Worm (Caenorhabditis elegans) whole organism, L4 larva: Measurements from ENCODE around the gene imp-3.

Source experiments
- F37D6.2 ChIP-seq: sonication (generic microtip); optimal IDR thresholded peaks from 2 replicates; lab custom pipeline; 2016; ENCODE audit warnings: mild to moderate bottlenecking, missing genetic modification characterization, missing compliant biosample characterization
- F49E8.2 ChIP-seq: sonication (generic microtip); optimal IDR thresholded peaks from 2 replicates; lab custom pipeline; 2016; ENCODE audit warnings: missing compliant biosample characterization, mild to moderate bottlenecking, missing genetic modification characterization, borderline replicate concordance
- T20F7.1 ChIP-seq: fragments of 200-800 bp; sonication (Bioruptor generic); optimal IDR thresholded peaks from 2 replicates; lab custom pipeline; 2018; ENCODE audit warnings: mild to moderate bottlenecking, missing genetic modification characterization, missing compliant biosample characterization
- T26A8.4 ChIP-seq: fragments of 200-800 bp; sonication (Bioruptor generic); IDR thresholded peaks from 2 replicates; pipeline ENCODE4 v1.3.6; 2022; ENCODE audit warnings: missing genetic modification characterization, missing compliant biosample characterization
- Y105C5A.15 ChIP-seq: fragments of 200-800 bp; sonication (Bioruptor generic); IDR thresholded peaks from 2 replicates; pipeline ENCODE4 v1.3.6; 2022; ENCODE audit warnings: missing genetic modification characterization, missing compliant biosample characterization
- Y48G9A.11 ChIP-seq: fragments of 200-800 bp; sonication (Bioruptor generic); IDR thresholded peaks from 2 replicates; pipeline ENCODE4 v1.3.6; 2022; ENCODE audit warnings: missing genetic modification reagents, missing genetic modification characterization, missing compliant biosample characterization
- Y75B8A.6 ChIP-seq: fragments of 200-800 bp; sonication (Bioruptor generic); IDR thresholded peaks from 2 replicates; pipeline ENCODE4 v1.3.6; 2022; ENCODE audit warnings: missing genetic modification reagents, missing genetic modification characterization, missing compliant biosample characterization
- ZK337.2 ChIP-seq: fragments of 200-800 bp; sonication (Bioruptor generic); IDR thresholded peaks from 2 replicates; pipeline ENCODE4 v1.3.6; 2022; ENCODE audit warnings: missing genetic modification reagents, missing genetic modification characterization, missing compliant biosample characterization
- aly-2 ChIP-seq: sonication (generic microtip); optimal IDR thresholded peaks from 2 replicates; lab custom pipeline; 2018; ENCODE audit warnings: missing biosample characterization, missing genetic modification characterization
- ama-1 ChIP-seq: fragments of 150-350 bp; optimal IDR thresholded peaks from 2 replicates; lab custom pipeline; 2014; ENCODE audit warnings: inconsistent platforms, mixed read lengths
- arid-1 ChIP-seq: fragments of 200-800 bp; sonication (Bioruptor generic); conservative IDR thresholded peaks from 2 replicates; pipeline ENCODE4 v1.3.6; 2022; ENCODE audit warnings: missing genetic modification reagents, missing genetic modification characterization, missing compliant biosample characterization
- ceh-28 ChIP-seq: fragments of 150-350 bp; optimal IDR thresholded peaks from 2 replicates; lab custom pipeline; 2014; ENCODE audit warnings: missing biosample characterization, missing genetic modification reagents, missing genetic modification characterization
- ceh-32 ChIP-seq: sonication (generic microtip); optimal IDR thresholded peaks from 2 replicates; lab custom pipeline; 2016; ENCODE audit warnings: mild to moderate bottlenecking, missing genetic modification characterization, missing compliant biosample characterization; ENCODE audit not compliant: poor library complexity
- ceh-62 ChIP-seq: sonication (generic microtip); optimal IDR thresholded peaks from 2 replicates; lab custom pipeline; 2017; ENCODE audit warnings: missing biosample characterization, missing genetic modification characterization
- ceh-82 ChIP-seq: sonication (generic microtip); optimal IDR thresholded peaks from 2 replicates; lab custom pipeline; 2017; ENCODE audit warnings: missing biosample characterization, missing genetic modification characterization
- ctbp-1 ChIP-seq: fragments of 200-800 bp; sonication (Bioruptor generic); IDR thresholded peaks from 2 replicates; pipeline ENCODE4 v1.3.6; 2022; ENCODE audit warnings: missing genetic modification reagents, missing genetic modification characterization, missing compliant biosample characterization
- daf-8 ChIP-seq: fragments of 200-800 bp; sonication (Bioruptor generic); IDR thresholded peaks from 2 replicates; pipeline ENCODE4 v1.3.6; 2022; ENCODE audit warnings: missing genetic modification characterization, missing compliant biosample characterization
- dmd-9 ChIP-seq: fragments of 200-800 bp; sonication (Bioruptor generic); IDR thresholded peaks from 2 replicates; pipeline ENCODE4 v1.3.6; 2022; ENCODE audit warnings: missing genetic modification reagents, missing genetic modification characterization, missing compliant biosample characterization
- duxl-1 ChIP-seq: sonication (generic microtip); optimal IDR thresholded peaks from 2 replicates; lab custom pipeline; 2016; ENCODE audit warnings: mild to moderate bottlenecking, missing genetic modification characterization, moderate library complexity, missing compliant biosample characterization; ENCODE audit not compliant: poor library complexity
- egl-43 ChIP-seq: fragments of 200-800 bp; sonication (Bioruptor generic); IDR thresholded peaks from 2 replicates; pipeline ENCODE4 v1.3.6; 2022; ENCODE audit warnings: missing genetic modification reagents, missing genetic modification characterization, missing compliant biosample characterization
- hif-1 ChIP-seq, 2 experiments: sonication (generic microtip); optimal IDR thresholded peaks; 2 replicates each; lab custom pipeline; 2016 to 2017; ENCODE audit warnings: missing compliant biosample characterization in 2 of 2, missing genetic modification characterization in 2 of 2, missing genetic modification reagents in 2 of 2, missing genotype in 2 of 2, mild to moderate bottlenecking in 1 of 2
- hlh-11 ChIP-seq: fragments of 200-800 bp; sonication (Bioruptor generic); optimal IDR thresholded peaks from 2 replicates; lab custom pipeline; 2018; ENCODE audit warnings: mild to moderate bottlenecking, missing genetic modification characterization, missing compliant biosample characterization
- lsy-2 ChIP-seq, 2 experiments: fragments of 150-350 bp in 1 of 2; sonication (generic microtip) in 1 of 2; optimal IDR thresholded peaks; 2 replicates each; lab custom pipeline; 2014 to 2017; ENCODE audit warnings: missing biosample characterization in 2 of 2, missing genetic modification characterization in 2 of 2
- madf-5 ChIP-seq, 2 experiments: fragments of 200-800 bp; sonication (Bioruptor generic); IDR thresholded peaks; 2 replicates each; pipeline ENCODE4 v1.3.6; 2022; ENCODE audit warnings: missing compliant biosample characterization in 2 of 2, missing genetic modification characterization in 2 of 2
- madf-9 ChIP-seq: fragments of 200-800 bp; sonication (Bioruptor generic); conservative IDR thresholded peaks from 2 replicates; pipeline ENCODE4 v1.3.6; 2022; ENCODE audit warnings: missing genetic modification reagents, missing genetic modification characterization, missing compliant biosample characterization
- mdl-1 ChIP-seq, 2 experiments: fragments of 150-350 bp in 1 of 2; sonication (generic microtip) in 1 of 2; optimal IDR thresholded peaks; 2 replicates each; lab custom pipeline; 2014 to 2017; ENCODE audit warnings: missing biosample characterization in 2 of 2, missing genetic modification characterization in 2 of 2
- mep-1 ChIP-seq: fragments of 150-350 bp; sonication (generic microtip); optimal IDR thresholded peaks from 3 replicates; lab custom pipeline; 2014; ENCODE audit warnings: missing biosample characterization, missing genetic modification characterization
- nhr-10 ChIP-seq: fragments of 150-350 bp; optimal IDR thresholded peaks from 2 replicates; lab custom pipeline; 2014; ENCODE audit warnings: missing biosample characterization, missing genetic modification characterization
- nhr-102 ChIP-seq: sonication (generic microtip); optimal IDR thresholded peaks from 2 replicates; lab custom pipeline; 2016; ENCODE audit warnings: mild to moderate bottlenecking, missing genetic modification characterization, moderate library complexity, missing compliant biosample characterization
- nhr-11 ChIP-seq: fragments of 150-350 bp; optimal IDR thresholded peaks from 2 replicates; lab custom pipeline; 2014; ENCODE audit warnings: missing biosample characterization, missing genetic modification characterization
- nhr-25 ChIP-seq: sonication (generic microtip); optimal IDR thresholded peaks from 2 replicates; lab custom pipeline; 2017; ENCODE audit warnings: missing genetic modification characterization, mild to moderate bottlenecking, missing compliant biosample characterization, antibody characterized with exemption, moderate library complexity, borderline replicate concordance; ENCODE audit not compliant: insufficient read depth
- nhr-41 ChIP-seq: fragments of 200-800 bp; sonication (Bioruptor generic); IDR thresholded peaks from 2 replicates; pipeline ENCODE4 v1.3.6; 2022; ENCODE audit warnings: missing genetic modification reagents, missing genetic modification characterization, missing compliant biosample characterization
- nhr-42 ChIP-seq: fragments of 200-800 bp; sonication (Bioruptor generic); IDR thresholded peaks from 2 replicates; pipeline ENCODE4 v1.3.6; 2022; ENCODE audit warnings: missing genetic modification characterization, missing compliant biosample characterization
- php-3 ChIP-seq: fragments of 200-800 bp; sonication (Bioruptor generic); IDR thresholded peaks from 2 replicates; pipeline ENCODE4 v1.3.6; 2022; ENCODE audit warnings: missing genetic modification reagents, missing genetic modification characterization, missing compliant biosample characterization
- sdz-12 ChIP-seq: fragments of 200-800 bp; sonication (Bioruptor generic); optimal IDR thresholded peaks from 2 replicates; lab custom pipeline; 2018; ENCODE audit warnings: mild to moderate bottlenecking, missing genetic modification characterization, missing compliant biosample characterization
- set-16 ChIP-seq: fragments of 200-800 bp; sonication (Bioruptor generic); IDR thresholded peaks from 2 replicates; pipeline ENCODE4 v1.3.6; 2022; ENCODE audit warnings: missing genetic modification reagents, missing genetic modification characterization, missing compliant biosample characterization
- skn-1 ChIP-seq: fragments of 150-350 bp; optimal IDR thresholded peaks from 2 replicates; lab custom pipeline; 2014; ENCODE audit warnings: missing biosample characterization, missing genetic modification characterization
- snpc-1.2 ChIP-seq: fragments of 200-800 bp; sonication (Bioruptor generic); IDR thresholded peaks from 2 replicates; pipeline ENCODE4 v1.3.6; 2022; ENCODE audit warnings: missing genetic modification reagents, missing genetic modification characterization, missing compliant biosample characterization
- spr-1 ChIP-seq: sonication (generic microtip); optimal IDR thresholded peaks from 2 replicates; lab custom pipeline; 2016; ENCODE audit warnings: mild to moderate bottlenecking, missing genetic modification characterization, missing compliant biosample characterization
- tag-97 ChIP-seq: fragments of 200-800 bp; sonication (Bioruptor generic); IDR thresholded peaks from 2 replicates; pipeline ENCODE4 v1.3.6; 2022; ENCODE audit warnings: missing genetic modification characterization, missing compliant biosample characterization
- unc-130 ChIP-seq: sonication (generic microtip); optimal IDR thresholded peaks from 2 replicates; lab custom pipeline; 2016; ENCODE audit warnings: missing genetic modification reagents, missing genetic modification characterization, missing compliant biosample characterization
- unc-62 ChIP-seq, 3 experiments: fragments of 150-350 bp in 1 of 3; sonication (generic microtip); optimal IDR thresholded peaks in 2 of 3; peaks in 1 of 3; 1 replicate in 1 of 3; 2 replicates in 2 of 3; lab custom pipeline; 2014 to 2017; ENCODE audit warnings: missing biosample characterization in 3 of 3, missing genetic modification characterization in 3 of 3, missing genetic modification reagents in 3 of 3, missing genotype in 1 of 3
- vab-7 ChIP-seq: fragments of 200-800 bp; sonication (Bioruptor generic); IDR thresholded peaks from 2 replicates; pipeline ENCODE4 v1.3.6; 2022; ENCODE audit warnings: missing genetic modification reagents, missing genetic modification characterization, missing compliant biosample characterization
- zag-1 ChIP-seq: fragments of 150-350 bp; optimal IDR thresholded peaks from 2 replicates; lab custom pipeline; 2014; ENCODE audit warnings: missing biosample characterization, missing genetic modification characterization
- ztf-11 ChIP-seq: fragments of 150-350 bp; optimal IDR thresholded peaks from 2 replicates; lab custom pipeline; 2014; ENCODE audit warnings: missing biosample characterization, missing genetic modification characterization

The imp-3 gene

ce11 chrIV:7789521-7789949, at the start of gene imp-3 (continued):
- no peak for TF ChIP-seq unc-130 (GFP tag; lab: Kevin White, UChicago)
- peak; percentile 66; the same call in 1 of the 2 replicates for TF ChIP-seq Y105C5A.15
- TF ChIP-seq Y48G9A.11 (GFP tag; lab: Robert Waterston, UW) = peak; percentile 64
- no peak for TF ChIP-seq nhr-25 (tag; lab: Kevin White, UChicago)
- no peak for TF ChIP-seq skn-1 (tag; lab: Kevin White, UChicago)
- peak; percentile 15 for TF ChIP-seq nhr-10 (tag; lab: Kevin White, UChicago)
- peak in 1 of 2 experiments; percentile 76; a peak in 2 of 4 replicates for TF ChIP-seq madf-5 (GFP tag; IDR thresholded peaks at IDR 0.05; lab: Robert Waterston, UW)
- peak; percentile 67 for TF ChIP-seq hlh-11 (tag; lab: Kevin White, UChicago)
- TF ChIP-seq spr-1 (tag; lab: Kevin White, UChicago) = peak; percentile 18
- TF ChIP-seq dmd-9 (GFP tag; lab: Robert Waterston, UW) = no peak
- TF ChIP-seq ama-1 (lab: Kevin White, UChicago) = peak; percentile 97
- TF ChIP-seq daf-8 (GFP tag; lab: Robert Waterston, UW) = no peak
- TF ChIP-seq snpc-1.2 (GFP tag; lab: Robert Waterston, UW) = peak; percentile 30; the same call in 1 of the 2 replicates
- peak; percentile 41 to 88 for TF ChIP-seq mdl-1 (tag; optimal IDR thresholded peaks at IDR 0.05; lab: Kevin White, UChicago)
- peak; percentile 69 for TF ChIP-seq T26A8.4 (GFP tag; lab: Robert Waterston, UW)
- TF ChIP-seq nhr-41 (GFP tag; lab: Robert Waterston, UW) = no peak
- TF ChIP-seq php-3 (GFP tag; lab: Robert Waterston, UW) = 0 out of 2 replicates have a peak, but pooled peaks have one; percentile 30
- TF ChIP-seq mep-1 = peak; percentile 77
- TF ChIP-seq nhr-11 (tag; lab: Kevin White, UChicago) = no peak
- peak; percentile 65; the same call in 1 of the 2 replicates for TF ChIP-seq arid-1
- TF ChIP-seq vab-7 (GFP tag; lab: Robert Waterston, UW) = no peak
- TF ChIP-seq T20F7.1 (GFP tag; lab: Kevin White, UChicago) = peak; percentile 69
- no peak for TF ChIP-seq sdz-12 (GFP tag; lab: Kevin White, UChicago)

- TF ChIP-seq F37D6.2 (no peak), duxl-1 (tag; lab: Kevin White, UChicago) (no peak), ceh-62 (tag; lab: Kevin White, UChicago) (no peak), hif-1 (tag; optimal IDR thresholded peaks at IDR 0.05; lab: Kevin White, UChicago) (no peak)
Observed at ce11 chrIV:7838426-7838825, 49.0 kb upstream of the imp-3 start, which contains the start of gene C06A6.7. Gene C06A6.7, minus strand, starts transcription at chrIV:7838526.

- TF ChIP-seq mdl-1 (tag; optimal IDR thresholded peaks at IDR 0.05; lab: Kevin White, UChicago) (no peak), ZK337.2 (GFP tag; lab: Robert Waterston, UW) (no peak), tag-97 (GFP tag; lab: Robert Waterston, UW) (no peak), ceh-28 (no peak), zag-1 (tag; lab: Kevin White, UChicago) (no peak), egl-43 (no peak), nhr-102 (tag; lab: Kevin White, UChicago) (no peak), nhr-42 (GFP tag; lab: Robert Waterston, UW) (no peak), madf-9 (no peak), mep-1 (no peak)
Observed at ce11 chrIV:7836491-7836890, 47.1 kb upstream of the imp-3 start.

ce11 chrIV:7836030-7836429, 46.6 kb upstream of the imp-3 start:
- TF ChIP-seq unc-62 (GFP tag; optimal IDR thresholded peaks at IDR 0.05 in 1 of 2; lab: Kevin White, UChicago) (no peak), unc-62 (tag; optimal IDR thresholded peaks at IDR 0.05; lab: Kevin White, UChicago) (no peak), set-16 (GFP tag; lab: Robert Waterston, UW) (no peak), mdl-1 (tag; optimal IDR thresholded peaks at IDR 0.05; lab: Kevin White, UChicago) (peak in 1 of 2 experiments; percentile 0), ztf-11 (no peak), F49E8.2 (tag; lab: Kevin White, UChicago) (no peak), spr-1 (tag; lab: Kevin White, UChicago) (no peak), nhr-10 (tag; lab: Kevin White, UChicago) (no peak), ceh-32 (no peak), ceh-82 (tag; lab: Kevin White, UChicago) (no peak), ctbp-1 (GFP tag; lab: Robert Waterston, UW) (no peak), lsy-2 (tag; optimal IDR thresholded peaks at IDR 0.05; lab: Kevin White, UChicago) (peak in 1 of 2 experiments; percentile 18), T26A8.4 (GFP tag; lab: Robert Waterston, UW) (no peak), aly-2 (tag; lab: Kevin White, UChicago) (no peak), madf-5 (GFP tag; IDR thresholded peaks at IDR 0.05; lab: Robert Waterston, UW) (no peak), Y75B8A.6 (GFP tag; lab: Robert Waterston, UW) (no peak), F37D6.2 (no peak)
